Worm (Caenorhabditis elegans): ENCODE data around the gene T12D8.5.

ce11 chrIII:13643534-13643933 lies 16.9 kb upstream of the T12D8.5 start, which contains the start of the genes drr-2 and set-16:
- TF ChIP-seq nhr-12 (tag; optimal IDR thresholded peaks at IDR 0.05) (no peak), mep-1 (tag; optimal IDR thresholded peaks at IDR 0.05) (peak; percentile 98), mls-2 (tag; optimal IDR thresholded peaks at IDR 0.05) (peak; percentile 39)
